Worm (Caenorhabditis elegans) whole organism, young adult: Measurements from ENCODE around the gene fbxb-10.
A peak's percentile ranks its signal among the peaks of the same experiment; 100 is the strongest.

Source experiments
- B0336.3 ChIP-seq: fragments of 200-800 bp; sonication (Bioruptor generic); IDR thresholded peaks from 2 replicates; pipeline ENCODE4 v1.3.6; 2022; ENCODE audit warnings: missing genetic modification characterization, missing compliant biosample characterization
- F23B12.7 ChIP-seq: sonication (generic microtip); optimal IDR thresholded peaks from 2 replicates; lab custom pipeline; 2017; ENCODE audit warnings: missing genetic modification characterization, mild to moderate bottlenecking, missing compliant biosample characterization, antibody characterized with exemption, moderate library complexity; ENCODE audit not compliant: insufficient read depth
- F55B11.4 ChIP-seq: sonication (generic microtip); optimal IDR thresholded peaks from 2 replicates; lab custom pipeline; 2016; ENCODE audit warnings: missing compliant biosample characterization, missing genetic modification characterization, borderline replicate concordance; ENCODE audit not compliant: insufficient read depth
- F57A8.1 ChIP-seq: fragments of 200-800 bp; sonication (Bioruptor generic); optimal IDR thresholded peaks from 2 replicates; lab custom pipeline; 2018; ENCODE audit warnings: mild to moderate bottlenecking, missing genetic modification characterization, moderate library complexity, missing compliant biosample characterization
- K11D2.4 ChIP-seq: fragments of 200-800 bp; sonication (Bioruptor generic); IDR thresholded peaks from 2 replicates; pipeline ENCODE4 v1.3.6; 2022; ENCODE audit warnings: missing genetic modification reagents, missing genetic modification characterization, missing compliant biosample characterization
- Y56A3A.18 ChIP-seq: fragments of 200-800 bp; sonication (Bioruptor generic); IDR thresholded peaks from 2 replicates; pipeline ENCODE4 v1.3.6; 2022; ENCODE audit warnings: missing genetic modification reagents, missing genetic modification characterization, missing compliant biosample characterization
- Y67H2A.10 ChIP-seq: fragments of 200-800 bp; sonication (Bioruptor generic); conservative IDR thresholded peaks from 2 replicates; pipeline ENCODE4 v1.3.6; 2022; ENCODE audit warnings: missing genetic modification reagents, missing genetic modification characterization, missing compliant biosample characterization
- Y79H2A.3 ChIP-seq: fragments of 200-800 bp; sonication (Bioruptor generic); conservative IDR thresholded peaks from 2 replicates; pipeline ENCODE4 v1.3.6; 2022; ENCODE audit warnings: missing genetic modification reagents, missing genetic modification characterization, missing compliant biosample characterization
- Y95B8A.8 ChIP-seq: fragments of 200-800 bp; sonication (Bioruptor generic); IDR thresholded peaks from 2 replicates; pipeline ENCODE4 v1.3.6; 2022; ENCODE audit warnings: missing genetic modification reagents, missing genetic modification characterization, missing compliant biosample characterization
- atf-7 ChIP-seq: sonication (generic microtip); optimal IDR thresholded peaks from 2 replicates; lab custom pipeline; 2017; ENCODE audit warnings: mild to moderate bottlenecking, missing genetic modification characterization, missing compliant biosample characterization
- attf-3 ChIP-seq: fragments of 200-800 bp; sonication (Bioruptor generic); conservative IDR thresholded peaks from 2 replicates; pipeline ENCODE4 v1.3.6; 2022; ENCODE audit warnings: missing genetic modification reagents, missing genetic modification characterization, missing compliant biosample characterization
- bed-1 ChIP-seq: fragments of 200-800 bp; sonication (Bioruptor generic); IDR thresholded peaks from 2 replicates; pipeline ENCODE4 v1.3.6; 2022; ENCODE audit warnings: missing genetic modification reagents, missing genetic modification characterization, missing compliant biosample characterization
- ccch-3 ChIP-seq: fragments of 200-800 bp; sonication (Bioruptor generic); optimal IDR thresholded peaks from 2 replicates; lab custom pipeline; 2018; ENCODE audit warnings: mild to moderate bottlenecking, missing genetic modification characterization, missing compliant biosample characterization
- cebp-2 ChIP-seq: fragments of 200-800 bp; sonication (Bioruptor generic); IDR thresholded peaks from 2 replicates; pipeline ENCODE4 v1.3.6; 2022; ENCODE audit warnings: missing genetic modification characterization, missing compliant biosample characterization
- ceh-40 ChIP-seq: fragments of 200-800 bp; sonication (Bioruptor generic); IDR thresholded peaks from 2 replicates; pipeline ENCODE4 v1.3.6; 2022; ENCODE audit warnings: missing genetic modification characterization, missing compliant biosample characterization
- dox-1 ChIP-seq: fragments of 200-800 bp; sonication (Bioruptor generic); IDR thresholded peaks from 2 replicates; pipeline ENCODE4 v1.3.6; 2022; ENCODE audit warnings: missing genetic modification reagents, missing genetic modification characterization, missing compliant biosample characterization
- egl-18 ChIP-seq: fragments of 200-800 bp; sonication (Bioruptor generic); IDR thresholded peaks from 2 replicates; pipeline ENCODE4 v1.3.6; 2022; ENCODE audit warnings: missing genetic modification reagents, missing genetic modification characterization, missing compliant biosample characterization
- egl-44 ChIP-seq: fragments of 200-800 bp; sonication (Bioruptor generic); IDR thresholded peaks from 2 replicates; pipeline ENCODE4 v1.3.6; 2022; ENCODE audit warnings: missing genetic modification reagents, missing genetic modification characterization, missing compliant biosample characterization
- ekl-4 ChIP-seq: fragments of 200-800 bp; sonication (Bioruptor generic); IDR thresholded peaks from 2 replicates; pipeline ENCODE4 v1.3.6; 2022; ENCODE audit warnings: missing genetic modification reagents, missing genetic modification characterization, missing compliant biosample characterization
- ets-4 ChIP-seq: fragments of 200-800 bp; sonication (Bioruptor generic); optimal IDR thresholded peaks from 2 replicates; lab custom pipeline; 2018; ENCODE audit warnings: mild to moderate bottlenecking, missing genetic modification characterization, missing compliant biosample characterization
- fkh-3 ChIP-seq: sonication (generic microtip); optimal IDR thresholded peaks from 2 replicates; lab custom pipeline; 2016; ENCODE audit warnings: mild to moderate bottlenecking, missing genetic modification characterization, missing compliant biosample characterization
- lin-26 ChIP-seq: fragments of 200-800 bp; sonication (Bioruptor generic); IDR thresholded peaks from 2 replicates; pipeline ENCODE4 v1.3.6; 2022; ENCODE audit warnings: missing genetic modification reagents, missing genetic modification characterization, missing compliant biosample characterization
- lin-54 ChIP-seq: fragments of 200-800 bp; sonication (Bioruptor generic); optimal IDR thresholded peaks from 2 replicates; lab custom pipeline; 2018; ENCODE audit warnings: mild to moderate bottlenecking, missing genetic modification characterization, missing compliant biosample characterization
- madf-3 ChIP-seq: fragments of 200-800 bp; sonication (Bioruptor generic); IDR thresholded peaks from 2 replicates; pipeline ENCODE4 v1.3.6; 2022; ENCODE audit warnings: missing genetic modification reagents, missing genetic modification characterization, missing compliant biosample characterization
- mcd-1 ChIP-seq: fragments of 200-800 bp; sonication (Bioruptor generic); IDR thresholded peaks from 2 replicates; pipeline ENCODE4 v1.3.6; 2022; ENCODE audit warnings: missing genetic modification reagents, missing genetic modification characterization, missing compliant biosample characterization
- mxl-1 ChIP-seq: sonication (generic microtip); optimal IDR thresholded peaks from 2 replicates; lab custom pipeline; 2016; ENCODE audit warnings: missing genetic modification characterization, missing compliant biosample characterization
- nfyb-1 ChIP-seq: fragments of 200-800 bp; sonication (Bioruptor generic); IDR thresholded peaks from 2 replicates; pipeline ENCODE4 v1.3.6; 2022; ENCODE audit warnings: missing genetic modification reagents, missing genetic modification characterization, missing compliant biosample characterization
- nhr-27 ChIP-seq: fragments of 200-800 bp; sonication (Bioruptor generic); optimal IDR thresholded peaks from 2 replicates; lab custom pipeline; 2018; ENCODE audit warnings: mild to moderate bottlenecking, missing genetic modification characterization, moderate library complexity, missing compliant biosample characterization
- nhr-80 ChIP-seq: sonication (generic microtip); optimal IDR thresholded peaks from 2 replicates; lab custom pipeline; 2016; ENCODE audit warnings: missing genetic modification characterization, missing compliant biosample characterization
- repo-1 ChIP-seq: sonication (generic microtip); optimal IDR thresholded peaks from 2 replicates; lab custom pipeline; 2017; ENCODE audit warnings: mild to moderate bottlenecking, missing genetic modification characterization, missing compliant biosample characterization
- sea-2 ChIP-seq: fragments of 200-800 bp; sonication (Bioruptor generic); IDR thresholded peaks from 2 replicates; pipeline ENCODE4 v1.3.6; 2022; ENCODE audit warnings: missing genetic modification characterization, missing compliant biosample characterization
- snpc-1.1 ChIP-seq: sonication (generic microtip); optimal IDR thresholded peaks from 2 replicates; lab custom pipeline; 2017; ENCODE audit warnings: missing genetic modification characterization, mild to moderate bottlenecking, missing compliant biosample characterization, antibody characterized with exemption, moderate library complexity, missing genotype, missing genetic modification reagents; ENCODE audit not compliant: insufficient read depth
- somi-1 ChIP-seq: fragments of 200-800 bp; sonication (Bioruptor generic); optimal IDR thresholded peaks from 2 replicates; lab custom pipeline; 2018; ENCODE audit warnings: mild to moderate bottlenecking, missing genetic modification characterization, missing compliant biosample characterization
- sptf-2 ChIP-seq: fragments of 200-800 bp; sonication (Bioruptor generic); optimal IDR thresholded peaks from 2 replicates; lab custom pipeline; 2018; ENCODE audit warnings: mild to moderate bottlenecking, missing genetic modification characterization, missing compliant biosample characterization
- tbp1 ChIP-seq: fragments of 200-800 bp; sonication (Bioruptor generic); optimal IDR thresholded peaks from 2 replicates; lab custom pipeline; 2018; ENCODE audit warnings: mild to moderate bottlenecking, missing genetic modification characterization, missing compliant biosample characterization
- tbx-9 ChIP-seq: sonication (generic microtip); optimal IDR thresholded peaks from 2 replicates; lab custom pipeline; 2016; ENCODE audit warnings: borderline replicate concordance, missing genetic modification characterization, inconsistent platforms, missing compliant biosample characterization
- ztf-18 ChIP-seq: sonication (generic microtip); optimal IDR thresholded peaks from 2 replicates; lab custom pipeline; 2016; ENCODE audit warnings: missing genotype, mild to moderate bottlenecking, missing genetic modification characterization, missing compliant biosample characterization
- ztf-22 ChIP-seq: fragments of 200-800 bp; sonication (Bioruptor generic); optimal IDR thresholded peaks from 2 replicates; lab custom pipeline; 2018; ENCODE audit warnings: mild to moderate bottlenecking, missing genetic modification characterization, moderate library complexity, missing compliant biosample characterization
- ztf-26 ChIP-seq: sonication (generic microtip); optimal IDR thresholded peaks from 2 replicates; lab custom pipeline; 2017; ENCODE audit warnings: missing genetic modification characterization, missing compliant biosample characterization
- ztf-28 ChIP-seq: fragments of 200-800 bp; sonication (Bioruptor generic); IDR thresholded peaks from 2 replicates; pipeline ENCODE4 v1.3.6; 2022; ENCODE audit warnings: missing genetic modification reagents, missing genetic modification characterization, missing compliant biosample characterization

The fbxb-10 gene

ce11 chrII:1852503-1852902 is 34.3 kb upstream of the fbxb-10 start, which contains the start of gene C52E2.2:
Gene C52E2.2 (plus strand): TSS chrII:1852803.
- TF ChIP-seq ekl-4 (GFP tag; lab: Robert Waterston, UW) (no peak), ccch-3 (GFP tag; lab: Kevin White, UChicago) (no peak), ztf-28 (GFP tag; lab: Robert Waterston, UW) (no peak), ceh-40 (no peak), ztf-18 (tag; lab: Kevin White, UChicago) (no peak), egl-44 (GFP tag; lab: Robert Waterston, UW) (no peak), sptf-2 (no peak), madf-3 (no peak), repo-1 (tag; lab: Kevin White, UChicago) (no peak), sea-2 (no peak)

- TF ChIP-seq nhr-80 (tag; lab: Kevin White, UChicago) (peak; percentile 91), ztf-22 (peak; percentile 82), atf-7 (tag; lab: Kevin White, UChicago) (peak; percentile 56), snpc-1.1 (tag; lab: Kevin White, UChicago) (no peak), Y67H2A.10 (GFP tag; lab: Robert Waterston, UW) (no peak), somi-1 (no peak), ztf-26 (peak; percentile 7), nfyb-1 (GFP tag; lab: Robert Waterston, UW) (peak; percentile 45; the same call in 1 of the 2 replicates), mcd-1 (GFP tag; lab: Robert Waterston, UW) (0 out of 2 replicates have a peak, but pooled peaks have one; percentile 21), ets-4 (GFP tag; lab: Kevin White, UChicago) (peak; percentile 85), tbp1 (peak; percentile 42), attf-3 (no peak), dox-1 (GFP tag; lab: Robert Waterston, UW) (peak; percentile 73)
Observed at ce11 chrII:1851716-1852115, 33.5 kb upstream of the fbxb-10 start.

ce11 chrII:1850840-1851294 is 32.7 kb upstream of the fbxb-10 start, which contains the start of gene C52E2.3:
Gene C52E2.3 (plus strand): TSS chrII:1851244.
- TF ChIP-seq Y95B8A.8 (GFP tag; lab: Robert Waterston, UW) (no peak), Y56A3A.18 (GFP tag; lab: Robert Waterston, UW) (no peak), somi-1 (no peak), F55B11.4 (tag; lab: Kevin White, UChicago) (no peak), ceh-40 (no peak)

- TF ChIP-seq ztf-26 (no peak), bed-1 (GFP tag; lab: Robert Waterston, UW) (no peak), lin-54 (GFP tag; lab: Kevin White, UChicago) (no peak), F57A8.1 (GFP tag; lab: Kevin White, UChicago) (no peak), F23B12.7 (tag; lab: Kevin White, UChicago) (no peak), mxl-1 (tag; lab: Kevin White, UChicago) (no peak), ets-4 (GFP tag; lab: Kevin White, UChicago) (no peak), atf-7 (tag; lab: Kevin White, UChicago) (no peak), egl-18 (no peak), Y79H2A.3 (GFP tag; lab: Robert Waterston, UW) (no peak), nhr-27 (no peak), tbx-9 (tag; lab: Kevin White, UChicago) (no peak), K11D2.4 (GFP tag; lab: Robert Waterston, UW) (no peak), lin-26 (GFP tag; lab: Robert Waterston, UW) (no peak), fkh-3 (tag; lab: Kevin White, UChicago) (no peak), repo-1 (tag; lab: Kevin White, UChicago) (no peak), cebp-2 (no peak), B0336.3 (GFP tag; lab: Robert Waterston, UW) (no peak), mcd-1 (GFP tag; lab: Robert Waterston, UW) (no peak)
Observed at ce11 chrII:1850299-1850698, 32.1 kb upstream of the fbxb-10 start, which contains the start of gene fbxb-96. Gene fbxb-96 (minus strand): TSS chrII:1850399.
